Worm (Caenorhabditis elegans) whole organism, young adult: ENCODE results near the gene ani-3.

Experiments used
- B0019.2 ChIP-seq: fragments of 200-800 bp; sonication (Bioruptor generic); conservative IDR thresholded peaks from 2 replicates; pipeline ENCODE4 v1.3.6; 2022; ENCODE audit warnings: missing genetic modification reagents, missing genetic modification characterization, missing compliant biosample characterization
- B0035.1 ChIP-seq: sonication (generic microtip); optimal IDR thresholded peaks from 2 replicates; lab custom pipeline; 2016; ENCODE audit warnings: missing genetic modification characterization, mild to moderate bottlenecking, missing compliant biosample characterization, missing genotype, missing genetic modification reagents
- B0261.1 ChIP-seq: sonication (generic microtip); optimal IDR thresholded peaks from 2 replicates; lab custom pipeline; 2016; ENCODE audit warnings: mild to moderate bottlenecking, missing genetic modification characterization, moderate library complexity, missing compliant biosample characterization
- F23B12.7 ChIP-seq: sonication (generic microtip); optimal IDR thresholded peaks from 2 replicates; lab custom pipeline; 2017; ENCODE audit warnings: missing genetic modification characterization, mild to moderate bottlenecking, missing compliant biosample characterization, antibody characterized with exemption, moderate library complexity; ENCODE audit not compliant: insufficient read depth
- F33H1.4 ChIP-seq: fragments of 200-800 bp; sonication (Bioruptor generic); IDR thresholded peaks from 2 replicates; pipeline ENCODE4 v1.3.6; 2022; ENCODE audit warnings: missing genetic modification reagents, missing genetic modification characterization, missing compliant biosample characterization
- F55B11.4 ChIP-seq: sonication (generic microtip); optimal IDR thresholded peaks from 2 replicates; lab custom pipeline; 2016; ENCODE audit warnings: missing compliant biosample characterization, missing genetic modification characterization, borderline replicate concordance; ENCODE audit not compliant: insufficient read depth
- F57A8.1 ChIP-seq: fragments of 200-800 bp; sonication (Bioruptor generic); optimal IDR thresholded peaks from 2 replicates; lab custom pipeline; 2018; ENCODE audit warnings: mild to moderate bottlenecking, missing genetic modification characterization, moderate library complexity, missing compliant biosample characterization
- T26A5.8 ChIP-seq: sonication (generic microtip); optimal IDR thresholded peaks from 2 replicates; lab custom pipeline; 2016; ENCODE audit warnings: missing genetic modification characterization, missing compliant biosample characterization
- Y53F4B.3 ChIP-seq: fragments of 200-800 bp; sonication (Bioruptor generic); IDR thresholded peaks from 2 replicates; pipeline ENCODE4 v1.3.6; 2022; ENCODE audit warnings: missing genetic modification reagents, missing genetic modification characterization, missing compliant biosample characterization
- Y53G8AR.9 ChIP-seq: fragments of 200-800 bp; sonication (Bioruptor generic); conservative IDR thresholded peaks from 2 replicates; pipeline ENCODE4 v1.3.6; 2022; ENCODE audit warnings: missing genetic modification reagents, missing genetic modification characterization, missing compliant biosample characterization
- Y95B8A.8 ChIP-seq: fragments of 200-800 bp; sonication (Bioruptor generic); IDR thresholded peaks from 2 replicates; pipeline ENCODE4 v1.3.6; 2022; ENCODE audit warnings: missing genetic modification reagents, missing genetic modification characterization, missing compliant biosample characterization
- ZK185.1 ChIP-seq: sonication (generic microtip); optimal IDR thresholded peaks from 2 replicates; lab custom pipeline; 2016; ENCODE audit warnings: mild to moderate bottlenecking, missing genetic modification characterization, missing compliant biosample characterization; ENCODE audit not compliant: poor library complexity, severe bottlenecking
- aptf-3 ChIP-seq: fragments of 200-800 bp; sonication (Bioruptor generic); IDR thresholded peaks from 2 replicates; pipeline ENCODE4 v1.3.6; 2022; ENCODE audit warnings: missing genetic modification characterization, missing compliant biosample characterization
- athp-1 ChIP-seq: sonication (generic microtip); optimal IDR thresholded peaks from 2 replicates; lab custom pipeline; 2017; ENCODE audit warnings: mild to moderate bottlenecking, missing genetic modification characterization, missing compliant biosample characterization
- attf-5 ChIP-seq: fragments of 200-800 bp; sonication (Bioruptor generic); optimal IDR thresholded peaks from 2 replicates; lab custom pipeline; 2018; ENCODE audit warnings: mild to moderate bottlenecking, missing genetic modification characterization, missing compliant biosample characterization
- attf-6 ChIP-seq: fragments of 200-800 bp; sonication (Bioruptor generic); IDR thresholded peaks from 2 replicates; pipeline ENCODE4 v1.3.6; 2022; ENCODE audit warnings: missing genetic modification reagents, missing genetic modification characterization, missing compliant biosample characterization
- bed-1 ChIP-seq: fragments of 200-800 bp; sonication (Bioruptor generic); IDR thresholded peaks from 2 replicates; pipeline ENCODE4 v1.3.6; 2022; ENCODE audit warnings: missing genetic modification reagents, missing genetic modification characterization, missing compliant biosample characterization
- bed-2 ChIP-seq: fragments of 200-800 bp; sonication (Bioruptor generic); IDR thresholded peaks from 2 replicates; pipeline ENCODE4 v1.3.6; 2022; ENCODE audit warnings: missing genetic modification reagents, missing genetic modification characterization, missing compliant biosample characterization
- cebp-1 ChIP-seq, 2 experiments: fragments of 200-800 bp in 1 of 2; sonication (Bioruptor generic) in 1 of 2; sonication (generic microtip) in 1 of 2; IDR thresholded peaks in 1 of 2; optimal IDR thresholded peaks in 1 of 2; 2 replicates each; pipeline versions ENCODE4 v1.3.6 to Lab custom; 2017 to 2022; ENCODE audit warnings: missing compliant biosample characterization in 2 of 2, missing genetic modification characterization in 2 of 2, mild to moderate bottlenecking in 1 of 2, missing genetic modification reagents in 1 of 2, moderate library complexity in 1 of 2
- ceh-27 ChIP-seq: fragments of 200-800 bp; sonication (Bioruptor generic); optimal IDR thresholded peaks from 2 replicates; lab custom pipeline; 2018; ENCODE audit warnings: mild to moderate bottlenecking, missing genetic modification characterization, moderate library complexity, missing compliant biosample characterization
- chd-7 ChIP-seq: sonication (generic microtip); optimal IDR thresholded peaks from 2 replicates; lab custom pipeline; 2016; ENCODE audit warnings: mild to moderate bottlenecking, missing genetic modification characterization, moderate library complexity, missing compliant biosample characterization
- egl-18 ChIP-seq: fragments of 200-800 bp; sonication (Bioruptor generic); IDR thresholded peaks from 2 replicates; pipeline ENCODE4 v1.3.6; 2022; ENCODE audit warnings: missing genetic modification reagents, missing genetic modification characterization, missing compliant biosample characterization
- egl-44 ChIP-seq: fragments of 200-800 bp; sonication (Bioruptor generic); IDR thresholded peaks from 2 replicates; pipeline ENCODE4 v1.3.6; 2022; ENCODE audit warnings: missing genetic modification reagents, missing genetic modification characterization, missing compliant biosample characterization
- hmg-1.2 ChIP-seq: fragments of 200-800 bp; sonication (Bioruptor generic); IDR thresholded peaks from 2 replicates; pipeline ENCODE4 v1.3.6; 2022; ENCODE audit warnings: missing genetic modification reagents, missing genetic modification characterization, missing compliant biosample characterization
- hsf-1 ChIP-seq: fragments of 200-800 bp; sonication (Bioruptor generic); IDR thresholded peaks from 2 replicates; pipeline ENCODE4 v1.3.6; 2022; ENCODE audit warnings: missing genetic modification reagents, missing genetic modification characterization, missing compliant biosample characterization
- let-607 ChIP-seq, 2 experiments: fragments of 200-800 bp in 1 of 2; sonication (Bioruptor generic) in 1 of 2; sonication (generic microtip) in 1 of 2; optimal IDR thresholded peaks; 2 replicates each; lab custom pipeline; 2016 to 2018; ENCODE audit warnings: mild to moderate bottlenecking in 2 of 2, missing compliant biosample characterization in 2 of 2, missing genetic modification characterization in 2 of 2, moderate library complexity in 2 of 2, missing genotype in 1 of 2
- lin-40 ChIP-seq: sonication (generic microtip); optimal IDR thresholded peaks from 2 replicates; lab custom pipeline; 2016; ENCODE audit warnings: missing genetic modification characterization, mild to moderate bottlenecking, missing compliant biosample characterization, missing genotype, missing genetic modification reagents
- lsl-1 ChIP-seq: fragments of 200-800 bp; sonication (Bioruptor generic); optimal IDR thresholded peaks from 2 replicates; lab custom pipeline; 2018; ENCODE audit warnings: mild to moderate bottlenecking, missing genetic modification characterization, moderate library complexity, missing compliant biosample characterization
- madf-3 ChIP-seq: fragments of 200-800 bp; sonication (Bioruptor generic); IDR thresholded peaks from 2 replicates; pipeline ENCODE4 v1.3.6; 2022; ENCODE audit warnings: missing genetic modification reagents, missing genetic modification characterization, missing compliant biosample characterization
- madf-6 ChIP-seq: fragments of 200-800 bp; sonication (Bioruptor generic); IDR thresholded peaks from 2 replicates; pipeline ENCODE4 v1.3.6; 2022; ENCODE audit warnings: missing genetic modification reagents, missing genetic modification characterization, missing compliant biosample characterization
- mcd-1 ChIP-seq: fragments of 200-800 bp; sonication (Bioruptor generic); IDR thresholded peaks from 2 replicates; pipeline ENCODE4 v1.3.6; 2022; ENCODE audit warnings: missing genetic modification reagents, missing genetic modification characterization, missing compliant biosample characterization
- mes-4 ChIP-seq: sonication (generic microtip); optimal IDR thresholded peaks from 2 replicates; lab custom pipeline; 2016; ENCODE audit warnings: missing genotype, missing genetic modification characterization, missing compliant biosample characterization
- nhr-179 ChIP-seq: sonication (generic microtip); optimal IDR thresholded peaks from 2 replicates; lab custom pipeline; 2016; ENCODE audit warnings: mild to moderate bottlenecking, missing genetic modification characterization, missing compliant biosample characterization
- nhr-27 ChIP-seq: fragments of 200-800 bp; sonication (Bioruptor generic); optimal IDR thresholded peaks from 2 replicates; lab custom pipeline; 2018; ENCODE audit warnings: mild to moderate bottlenecking, missing genetic modification characterization, moderate library complexity, missing compliant biosample characterization
- nhr-90 ChIP-seq: sonication (generic microtip); optimal IDR thresholded peaks from 2 replicates; lab custom pipeline; 2016; ENCODE audit warnings: missing genotype, mild to moderate bottlenecking, missing genetic modification characterization, missing compliant biosample characterization
- rcor-1 ChIP-seq: fragments of 200-800 bp; sonication (Bioruptor generic); IDR thresholded peaks from 2 replicates; pipeline ENCODE4 v1.3.6; 2022; ENCODE audit warnings: missing genetic modification reagents, missing genetic modification characterization, missing compliant biosample characterization
- snpc-3.4 ChIP-seq: sonication (generic microtip); optimal IDR thresholded peaks from 2 replicates; lab custom pipeline; 2017; ENCODE audit warnings: missing genetic modification characterization, mild to moderate bottlenecking, missing compliant biosample characterization, antibody characterized with exemption, moderate library complexity, missing genotype, missing genetic modification reagents
- ztf-18 ChIP-seq: sonication (generic microtip); optimal IDR thresholded peaks from 2 replicates; lab custom pipeline; 2016; ENCODE audit warnings: missing genotype, mild to moderate bottlenecking, missing genetic modification characterization, missing compliant biosample characterization
- ztf-28 ChIP-seq: fragments of 200-800 bp; sonication (Bioruptor generic); IDR thresholded peaks from 2 replicates; pipeline ENCODE4 v1.3.6; 2022; ENCODE audit warnings: missing genetic modification reagents, missing genetic modification characterization, missing compliant biosample characterization
- ztf-3 ChIP-seq: fragments of 200-800 bp; sonication (Bioruptor generic); optimal IDR thresholded peaks from 2 replicates; lab custom pipeline; 2018; ENCODE audit warnings: mild to moderate bottlenecking, missing genetic modification characterization, missing compliant biosample characterization
- ztf-6 ChIP-seq: fragments of 200-800 bp; sonication (Bioruptor generic); IDR thresholded peaks from 2 replicates; pipeline ENCODE4 v1.3.6; 2022; ENCODE audit warnings: missing genetic modification reagents, missing genetic modification characterization, missing compliant biosample characterization

ani-3 gene

ce11 chrV:19722881-19723280 is 25.3 kb downstream of the ani-3 start (continued):
- TF ChIP-seq nhr-90 (peak; percentile 4), F23B12.7 (tag; lab: Kevin White, UChicago) (peak; percentile 8), hmg-1.2 (GFP tag; lab: Robert Waterston, UW) (peak; percentile 69), cebp-1 (GFP tag; IDR thresholded peaks at IDR 0.05; lab: Robert Waterston, UW) (no peak), cebp-1 (tag; optimal IDR thresholded peaks at IDR 0.05; lab: Kevin White, UChicago) (no peak), chd-7 (tag; lab: Kevin White, UChicago) (no peak), Y53F4B.3 (no peak), egl-18 (GFP tag; lab: Robert Waterston, UW) (no peak), B0261.1 (tag; lab: Kevin White, UChicago) (peak; percentile 86), ztf-18 (tag; lab: Kevin White, UChicago) (peak; percentile 32), mes-4 (tag; lab: Kevin White, UChicago) (no peak), mcd-1 (peak; percentile 52), T26A5.8 (tag; lab: Kevin White, UChicago) (no peak), nhr-27 (tag; lab: Kevin White, UChicago) (no peak), aptf-3 (GFP tag; lab: Robert Waterston, UW) (no peak), ztf-6 (0 out of 2 replicates have a peak, but pooled peaks have one; percentile 7), lsl-1 (GFP tag; lab: Kevin White, UChicago) (peak; percentile 3), hsf-1 (GFP tag; lab: Robert Waterston, UW) (no peak), madf-6 (GFP tag; lab: Robert Waterston, UW) (no peak), nhr-179 (no peak), ceh-27 (GFP tag; lab: Kevin White, UChicago) (peak; percentile 32), let-607 (tag; optimal IDR thresholded peaks at IDR 0.05; lab: Kevin White, UChicago) (no peak), egl-44 (GFP tag; lab: Robert Waterston, UW) (peak; percentile 27; the same call in 1 of the 2 replicates), lin-40 (tag; lab: Kevin White, UChicago) (no peak), F55B11.4 (no peak), athp-1 (tag; lab: Kevin White, UChicago) (no peak), B0035.1 (tag; lab: Kevin White, UChicago) (no peak), B0019.2 (GFP tag; lab: Robert Waterston, UW) (no peak), rcor-1 (GFP tag; lab: Robert Waterston, UW) (0 out of 2 replicates have a peak, but pooled peaks have one; percentile 42), attf-5 (GFP tag; lab: Kevin White, UChicago) (no peak), Y95B8A.8 (GFP tag; lab: Robert Waterston, UW) (0 out of 2 replicates have a peak, but pooled peaks have one; percentile 25), F57A8.1 (GFP tag; lab: Kevin White, UChicago) (no peak), ZK185.1 (no peak), attf-6 (GFP tag; lab: Robert Waterston, UW) (no peak), ztf-28 (GFP tag; lab: Robert Waterston, UW) (peak; percentile 71; the same call in 1 of the 2 replicates), ztf-3 (GFP tag; lab: Kevin White, UChicago) (no peak), bed-1 (GFP tag; lab: Robert Waterston, UW) (no peak), F33H1.4 (GFP tag; lab: Robert Waterston, UW) (no peak; the same call in 1 of the 2 replicates), madf-3 (peak; percentile 65; the same call in 1 of the 2 replicates), snpc-3.4 (tag; lab: Kevin White, UChicago) (no peak), bed-2 (GFP tag; lab: Robert Waterston, UW) (no peak), Y53G8AR.9 (GFP tag; lab: Robert Waterston, UW) (no peak)
